Worm (Caenorhabditis elegans): Measurements from ENCODE around the gene Y53F4B.11.
"Not testable (repeated sequence)": the region's sequence is repeated elsewhere in the genome, so short reads cannot be mapped to it uniquely, and the experiment has no call there.

Gene Y53F4B.11

ce11 chrII:14988171-14988570, 22.4 kb upstream of the Y53F4B.11 start, which contains the start of gene Y53F4B.43:
Gene Y53F4B.43, plus strand, starts transcription at chrII:14988471.
- TF ChIP-seq ztf-3 (GFP tag; optimal IDR thresholded peaks at IDR 0.05); lir-1 (GFP tag; conservative IDR thresholded peaks at IDR 0.05); ceh-100 (GFP tag; IDR thresholded peaks at IDR 0.05): not testable (repeated sequence)

ce11 chrII:14992598-14992997, 17.9 kb upstream of the Y53F4B.11 start, which contains the start of gene Y53F4B.7:
Gene Y53F4B.7, plus strand, starts transcription at chrII:14992898.
- TF ChIP-seq ceh-79 (tag; optimal IDR thresholded peaks at IDR 0.05); ZK185.1 (tag; optimal IDR thresholded peaks at IDR 0.05; ENCODE audit: poor library complexity, severe bottlenecking); K11D2.4 (GFP tag; IDR thresholded peaks at IDR 0.05): not testable (repeated sequence)

ce11 chrII:15000979-15001378, 9.6 kb upstream of the Y53F4B.11 start:
- TF ChIP-seq hsf-1 (GFP tag; IDR thresholded peaks at IDR 0.05): peak; percentile 94

ce11 chrII:15003410-15003809, 7.1 kb upstream of the Y53F4B.11 start, which contains the start of gene Y53F4B.10:
Gene Y53F4B.10, minus strand, starts transcription at chrII:15003510.
- TF ChIP-seq lag-1 (GFP tag; IDR thresholded peaks at IDR 0.05) (no peak), madf-3 (GFP tag; IDR thresholded peaks at IDR 0.05) (no peak), repo-1 (tag; optimal IDR thresholded peaks at IDR 0.05) (no peak), cebp-1 (GFP tag; IDR thresholded peaks at IDR 0.05) (no peak), cebp-1 (tag; optimal IDR thresholded peaks at IDR 0.05) (no peak), ztf-18 (tag; optimal IDR thresholded peaks at IDR 0.05) (no peak), egrh-3 (GFP tag; IDR thresholded peaks at IDR 0.05) (no peak), ztf-28 (GFP tag; IDR thresholded peaks at IDR 0.05) (no peak), lsy-27 (tag; optimal IDR thresholded peaks at IDR 0.05; ENCODE audit: borderline replicate concordance, insufficient read depth) (no peak), sptf-2 (GFP tag; optimal IDR thresholded peaks at IDR 0.05) (no peak)

ce11 chrII:15004538-15004937, 6.0 kb upstream of the Y53F4B.11 start:
- TF ChIP-seq tbp1 (GFP tag; optimal IDR thresholded peaks at IDR 0.05) (peak; percentile 49), nhr-80 (tag; optimal IDR thresholded peaks at IDR 0.05) (no peak), F57C9.4 (tag; optimal IDR thresholded peaks at IDR 0.05) (no peak), T26A5.8 (tag; optimal IDR thresholded peaks at IDR 0.05) (no peak), ceh-79 (tag; optimal IDR thresholded peaks at IDR 0.05) (no peak), pha-4 (tag; optimal IDR thresholded peaks at IDR 0.05) (no peak), hmg-1.2 (GFP tag; IDR thresholded peaks at IDR 0.05) (peak; percentile 56; the same call in 1 of the 2 replicates), F33H1.4 (GFP tag; IDR thresholded peaks at IDR 0.05) (peak; percentile 64), nfya-1 (tag; optimal IDR thresholded peaks at IDR 0.05; ENCODE audit: borderline replicate concordance, insufficient read depth) (no peak), ztf-18 (tag; optimal IDR thresholded peaks at IDR 0.05) (peak; percentile 18), egrh-3 (GFP tag; IDR thresholded peaks at IDR 0.05) (0 out of 2 replicates have a peak, but pooled peaks have one; percentile 6), B0261.1 (tag; optimal IDR thresholded peaks at IDR 0.05) (no peak), attf-5 (GFP tag; optimal IDR thresholded peaks at IDR 0.05) (peak; percentile 44), let-607 (tag; optimal IDR thresholded peaks at IDR 0.05) (no peak), die-1 (tag; optimal IDR thresholded peaks at IDR 0.05) (peak; percentile 51), lin-40 (tag; optimal IDR thresholded peaks at IDR 0.05) (no peak), ama-1 (optimal IDR thresholded peaks at IDR 0.05) (no peak), ama-1 (GFP tag; optimal IDR thresholded peaks at IDR 0.05) (peak in 1 of 2 experiments; percentile 79), T07F8.4 (tag; optimal IDR thresholded peaks at IDR 0.05) (no peak), fkh-3 (tag; optimal IDR thresholded peaks at IDR 0.05) (no peak), efl-1 (GFP tag; optimal IDR thresholded peaks at IDR 0.05) (peak; percentile 39), Y95B8A.8 (GFP tag; IDR thresholded peaks at IDR 0.05) (peak; percentile 65), dox-1 (GFP tag; IDR thresholded peaks at IDR 0.05) (peak; percentile 42; the same call in 1 of the 2 replicates), rcor-1 (GFP tag; IDR thresholded peaks at IDR 0.05) (0 out of 2 replicates have a peak, but pooled peaks have one; percentile 32), mxl-1 (tag; optimal IDR thresholded peaks at IDR 0.05) (no peak), Y67H2A.10 (GFP tag; conservative IDR thresholded peaks at IDR 0.05) (no peak), snpc-1.1 (tag; optimal IDR thresholded peaks at IDR 0.05; ENCODE audit: insufficient read depth) (peak; percentile 8), lag-1 (GFP tag; IDR thresholded peaks at IDR 0.05) (no peak)

Data from whole organism, young adult.